Fruit fly (Drosophila melanogaster): ENCODE data around the gene CG5111.

Gene CG5111

dm6 chr3R:25493294-25494187 is 12.5 kb upstream of the CG5111 start (continued):
- peak; percentile 26 for TF ChIP-seq net (GFP tag; optimal IDR thresholded peaks at IDR 0.05)
- TF ChIP-seq CG6163 (GFP tag; IDR thresholded peaks at IDR 0.05), result no peak
- TF ChIP-seq lz (GFP tag; optimal IDR thresholded peaks at IDR 0.05), result peak; percentile 1
- peak; percentile 56 for TF ChIP-seq CG16779 (tag; optimal IDR thresholded peaks at IDR 0.05)
- peak; percentile 27 for TF ChIP-seq achi (GFP tag; optimal IDR thresholded peaks at IDR 0.05)
- peak; percentile 40 for TF ChIP-seq Ets96B (tag; optimal IDR thresholded peaks at IDR 0.05)
- TF ChIP-seq CG6792 (GFP tag; optimal IDR thresholded peaks at IDR 0.05), result no peak
- TF ChIP-seq Eip78C (GFP tag), result peak; percentile 71
- no peak for TF ChIP-seq CG31627 (GFP tag; optimal IDR thresholded peaks at IDR 0.05)
- peak; percentile 23 for TF ChIP-seq Met (GFP tag; optimal IDR thresholded peaks at IDR 0.05)
- TF ChIP-seq CG34406 (GFP tag; optimal IDR thresholded peaks at IDR 0.05), result no peak
- TF ChIP-seq Gug (GFP tag; IDR thresholded peaks at IDR 0.05), result no peak
- TF ChIP-seq fd59A (GFP tag; optimal IDR thresholded peaks at IDR 0.05), result no peak
- TF ChIP-seq CG6276 (GFP tag; optimal IDR thresholded peaks at IDR 0.05), result peak; percentile 70
- TF ChIP-seq Hr39 (GFP tag; optimal IDR thresholded peaks at IDR 0.05), result no peak
- TF ChIP-seq Blimp-1 (GFP tag; optimal IDR thresholded peaks at IDR 0.05), result no peak
- TF ChIP-seq Eip75B (GFP tag; optimal IDR thresholded peaks at IDR 0.05), result peak; percentile 3
- no peak for TF ChIP-seq CG3032 (tag; optimal IDR thresholded peaks at IDR 0.05)
- TF ChIP-seq esn (GFP tag; optimal IDR thresholded peaks at IDR 0.05), result no peak
- no peak for TF ChIP-seq Hr38 (GFP tag; optimal IDR thresholded peaks at IDR 0.05)
- peak; percentile 20 for TF ChIP-seq Sox102F (GFP tag; optimal IDR thresholded peaks at IDR 0.05)
- TF ChIP-seq CG7368 (GFP tag; optimal IDR thresholded peaks at IDR 0.05), result peak; percentile 11
- TF ChIP-seq CG32006 (GFP tag; optimal IDR thresholded peaks at IDR 0.05), result peak; percentile 18
- peak; percentile 15 for TF ChIP-seq OdsH (GFP tag; optimal IDR thresholded peaks at IDR 0.05)
- no peak for TF ChIP-seq CG8119 (GFP tag; IDR thresholded peaks at IDR 0.05)

- TF ChIP-seq svp (GFP tag), result no peak
- TF ChIP-seq Sox14 (GFP tag; optimal IDR thresholded peaks at IDR 0.05), result no peak
- no peak for TF ChIP-seq fd59A (GFP tag; optimal IDR thresholded peaks at IDR 0.05)
- no peak for TF ChIP-seq pdm3 (GFP tag; optimal IDR thresholded peaks at IDR 0.05)
- no peak for TF ChIP-seq CG1621 (tag; optimal IDR thresholded peaks at IDR 0.05)
- TF ChIP-seq CG11294 (GFP tag; IDR thresholded peaks at IDR 0.05), result no peak
- TF ChIP-seq Hr38 (GFP tag; optimal IDR thresholded peaks at IDR 0.05), result no peak
- TF ChIP-seq vri (GFP tag; optimal IDR thresholded peaks at IDR 0.05), result no peak
- TF ChIP-seq fkh (GFP tag; optimal IDR thresholded peaks at IDR 0.05), result no peak
- no peak for TF ChIP-seq CG6163 (GFP tag; IDR thresholded peaks at IDR 0.05)
- no peak for TF ChIP-seq CG8632 (GFP tag; optimal IDR thresholded peaks at IDR 0.05)
- no peak for TF ChIP-seq dsx (GFP tag; optimal IDR thresholded peaks at IDR 0.05; ENCODE audit: poor library complexity, severe bottlenecking)
- no peak for TF ChIP-seq CG10631 (GFP tag; optimal IDR thresholded peaks at IDR 0.05)
- TF ChIP-seq spab (GFP tag; optimal IDR thresholded peaks at IDR 0.05), result no peak
- no peak for TF ChIP-seq CG8319 (GFP tag; optimal IDR thresholded peaks at IDR 0.05)
- no peak for TF ChIP-seq CG10669 (GFP tag; optimal IDR thresholded peaks at IDR 0.05)
- no peak for TF ChIP-seq CG16779 (tag; optimal IDR thresholded peaks at IDR 0.05)
Observed at dm6 chr3R:25495072-25495471, 11.0 kb upstream of the CG5111 start, which contains the start of gene CG33494. TSS of gene CG33494 (minus strand) at chr3R:25495161.

DNA sequence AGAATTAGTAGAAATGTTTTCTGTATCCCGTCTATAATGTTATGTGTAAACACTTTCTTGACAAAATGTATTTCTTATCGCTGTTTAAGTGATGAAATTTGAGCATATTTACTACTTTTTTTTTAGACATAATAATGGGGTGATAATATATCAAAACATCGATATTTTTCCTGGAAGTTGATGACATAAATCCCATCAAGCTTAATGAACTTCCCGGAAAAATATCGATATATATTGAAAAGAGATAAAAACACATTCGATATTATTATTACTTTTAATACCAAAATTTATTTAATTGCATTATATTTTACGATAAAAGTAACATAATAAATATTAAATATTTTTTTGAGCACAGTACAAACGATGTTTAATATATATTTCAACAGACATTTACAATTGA is 10.3 kb upstream of the CG5111 start:
- TF ChIP-seq Smox (GFP tag; optimal IDR thresholded peaks at IDR 0.05), result no peak
- no peak for TF ChIP-seq CG11294 (GFP tag; IDR thresholded peaks at IDR 0.05)
- TF ChIP-seq Lpt (GFP tag; optimal IDR thresholded peaks at IDR 0.05), result no peak
- TF ChIP-seq esn (GFP tag; optimal IDR thresholded peaks at IDR 0.05), result no peak
- no peak for TF ChIP-seq Hr39 (GFP tag; optimal IDR thresholded peaks at IDR 0.05)
- TF ChIP-seq CG11762 (GFP tag; optimal IDR thresholded peaks at IDR 0.05; ENCODE audit: insufficient read depth), result no peak
- no peak for TF ChIP-seq CG15336 (GFP tag; IDR thresholded peaks at IDR 0.05)
- TF ChIP-seq lz (GFP tag; optimal IDR thresholded peaks at IDR 0.05), result no peak
- no peak for TF ChIP-seq CG8319 (GFP tag; optimal IDR thresholded peaks at IDR 0.05)
- TF ChIP-seq Blimp-1 (GFP tag; optimal IDR thresholded peaks at IDR 0.05), result no peak
- no peak for TF ChIP-seq CG11902 (GFP tag; optimal IDR thresholded peaks at IDR 0.05)
- TF ChIP-seq CG31627 (GFP tag; optimal IDR thresholded peaks at IDR 0.05), result no peak
- TF ChIP-seq spab (GFP tag; optimal IDR thresholded peaks at IDR 0.05), result no peak
- no peak for TF ChIP-seq CG3919 (GFP tag; optimal IDR thresholded peaks at IDR 0.05)
- no peak for TF ChIP-seq Hr4 (GFP tag; optimal IDR thresholded peaks at IDR 0.05)
- no peak for TF ChIP-seq CG16779 (tag; optimal IDR thresholded peaks at IDR 0.05)
- no peak for TF ChIP-seq CG10669 (GFP tag; optimal IDR thresholded peaks at IDR 0.05)
- TF ChIP-seq vri (GFP tag; optimal IDR thresholded peaks at IDR 0.05), result no peak
- TF ChIP-seq CG34406 (GFP tag; optimal IDR thresholded peaks at IDR 0.05), result no peak
- TF ChIP-seq Ets21C (GFP tag; optimal IDR thresholded peaks at IDR 0.05), result no peak

Data from whole organism, prepupa.